Worm (Caenorhabditis elegans) whole organism, midembryonic: ENCODE data around the gene spl-2.

Experiments
- T22C8.4 ChIP-seq: fragments of 200-800 bp; sonication (Bioruptor generic); IDR thresholded peaks from 2 replicates; pipeline ENCODE4 v1.3.6; 2022; ENCODE audit warnings: missing genetic modification characterization, missing compliant biosample characterization
- cog-1 ChIP-seq: sonication (generic microtip); optimal IDR thresholded peaks from 2 replicates; lab custom pipeline; 2016; ENCODE audit warnings: missing genetic modification characterization, missing compliant biosample characterization
- flt-1 ChIP-seq: fragments of 200-800 bp; sonication (Bioruptor generic); IDR thresholded peaks from 2 replicates; pipeline ENCODE4 v1.3.6; 2022; ENCODE audit warnings: missing genetic modification characterization, missing compliant biosample characterization
- klf-2 ChIP-seq: fragments of 200-800 bp; sonication (Bioruptor generic); conservative IDR thresholded peaks from 2 replicates; pipeline ENCODE4 v1.3.6; 2022; ENCODE audit warnings: missing genetic modification reagents, missing genetic modification characterization, missing compliant biosample characterization
- med-1 ChIP-seq: sonication (generic microtip); optimal IDR thresholded peaks from 2 replicates; lab custom pipeline; 2017; ENCODE audit warnings: missing genetic modification characterization, mild to moderate bottlenecking, missing compliant biosample characterization, antibody characterized with exemption, missing genetic modification reagents; ENCODE audit not compliant: insufficient read depth
- ref-1 ChIP-seq: fragments of 200-800 bp; sonication (Bioruptor generic); conservative IDR thresholded peaks from 2 replicates; pipeline ENCODE4 v1.3.6; 2022; ENCODE audit warnings: missing genetic modification reagents, missing genetic modification characterization, missing compliant biosample characterization
- tab-1 ChIP-seq: fragments of 200-800 bp; sonication (Bioruptor generic); IDR thresholded peaks from 2 replicates; pipeline ENCODE4 v1.3.6; 2022; ENCODE audit warnings: missing genetic modification characterization, missing compliant biosample characterization
- ztf-23 ChIP-seq: fragments of 200-800 bp; sonication (Bioruptor generic); IDR thresholded peaks from 2 replicates; pipeline ENCODE4 v1.3.6; 2022; ENCODE audit warnings: missing genetic modification reagents, missing genetic modification characterization, missing compliant biosample characterization
- ztf-29 ChIP-seq: fragments of 200-800 bp; sonication (Bioruptor generic); IDR thresholded peaks from 2 replicates; pipeline ENCODE4 v1.3.6; 2022; ENCODE audit warnings: missing genetic modification reagents, missing genetic modification characterization, missing compliant biosample characterization

The spl-2 gene

DNA sequence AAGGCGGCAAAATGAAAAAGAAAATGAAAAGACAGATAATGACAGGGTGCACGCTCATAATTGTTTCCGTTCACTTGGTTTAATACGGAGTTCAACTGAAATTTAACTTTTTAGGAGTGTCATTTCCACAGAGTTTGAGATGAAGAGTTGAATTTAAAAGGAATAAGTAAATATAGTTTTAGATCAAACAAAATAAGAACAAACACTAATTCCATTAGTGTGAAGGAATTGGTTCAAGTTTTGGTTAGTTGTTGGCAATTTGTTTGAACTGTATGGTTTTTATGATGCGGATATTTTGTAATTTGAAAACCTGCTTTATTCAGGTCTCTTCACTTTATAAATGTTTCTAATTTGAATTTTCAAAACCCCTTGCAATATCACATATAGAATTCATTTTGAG, 10.0 kb upstream of the spl-2 start, which contains the start of gene B0222.15:
B0222.15 (minus strand) TSS at position 101 of the 400 bp plus-strand sequence.
- TF ChIP-seq klf-2 (GFP tag; lab: Robert Waterston, UW): no peak
- no peak for TF ChIP-seq ztf-23
- no peak for TF ChIP-seq med-1 (GFP tag; lab: Kevin White, UChicago)
- TF ChIP-seq cog-1 (tag; lab: Kevin White, UChicago): no peak
- TF ChIP-seq ref-1 (GFP tag; lab: Robert Waterston, UW): no peak
- TF ChIP-seq ztf-29 (GFP tag; lab: Robert Waterston, UW): no peak
- TF ChIP-seq flt-1 (GFP tag; lab: Robert Waterston, UW): no peak
- TF ChIP-seq T22C8.4 (GFP tag; lab: Robert Waterston, UW): no peak
- no peak for TF ChIP-seq tab-1 (GFP tag; lab: Robert Waterston, UW)

DNA sequence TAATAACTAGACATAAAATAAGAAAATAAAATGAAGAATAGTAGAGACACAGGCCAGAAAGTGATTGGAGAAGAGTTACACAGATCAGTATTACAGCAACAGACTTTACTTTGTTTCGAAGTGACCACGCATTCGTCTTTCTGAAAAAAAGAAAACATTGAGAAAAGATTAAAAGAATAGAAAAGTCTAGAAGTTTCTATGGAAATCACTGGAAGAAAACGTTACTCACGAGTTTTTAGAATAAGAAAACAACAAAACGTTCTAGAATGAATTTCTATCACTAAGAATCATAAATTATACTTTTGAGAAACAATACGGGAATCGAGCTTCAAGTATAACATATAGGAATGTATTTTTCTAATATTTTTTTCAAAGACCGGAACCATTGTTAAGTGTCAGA, 8.9 kb upstream of the spl-2 start:
- no peak for TF ChIP-seq ztf-29 (GFP tag; lab: Robert Waterston, UW)
- no peak for TF ChIP-seq tab-1 (GFP tag; lab: Robert Waterston, UW)

DNA sequence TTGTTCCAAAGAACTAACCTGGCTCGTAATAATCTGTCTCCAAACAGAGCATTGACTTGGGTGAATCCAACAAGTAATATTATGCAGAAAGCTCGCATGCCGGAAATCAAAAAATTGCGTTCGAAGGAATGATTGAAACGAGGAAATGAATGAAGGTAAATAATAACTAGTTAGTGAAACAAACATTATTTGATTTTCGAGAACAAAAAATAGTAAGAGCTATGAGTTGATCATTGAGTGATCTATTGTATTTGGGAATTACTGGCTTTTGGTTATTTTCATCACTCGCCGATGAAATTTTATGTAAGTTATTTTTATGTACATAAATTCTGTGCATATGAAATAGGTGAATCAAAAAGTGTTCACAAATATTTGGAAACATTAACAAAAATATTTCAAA, 8.1 kb upstream of the spl-2 start, which contains the start of gene B0222.5:
B0222.5 (minus strand) TSS at position 101 of the 400 bp plus-strand sequence.
- no peak for TF ChIP-seq ztf-29 (GFP tag; lab: Robert Waterston, UW)
- TF ChIP-seq cog-1 (tag; lab: Kevin White, UChicago): no peak
- no peak for TF ChIP-seq ref-1 (GFP tag; lab: Robert Waterston, UW)
- no peak for TF ChIP-seq T22C8.4 (GFP tag; lab: Robert Waterston, UW)
- TF ChIP-seq med-1 (GFP tag; lab: Kevin White, UChicago): no peak
- no peak for TF ChIP-seq klf-2 (GFP tag; lab: Robert Waterston, UW)
- no peak for TF ChIP-seq tab-1 (GFP tag; lab: Robert Waterston, UW)
- TF ChIP-seq ztf-23: no peak
- TF ChIP-seq flt-1 (GFP tag; lab: Robert Waterston, UW): no peak

DNA sequence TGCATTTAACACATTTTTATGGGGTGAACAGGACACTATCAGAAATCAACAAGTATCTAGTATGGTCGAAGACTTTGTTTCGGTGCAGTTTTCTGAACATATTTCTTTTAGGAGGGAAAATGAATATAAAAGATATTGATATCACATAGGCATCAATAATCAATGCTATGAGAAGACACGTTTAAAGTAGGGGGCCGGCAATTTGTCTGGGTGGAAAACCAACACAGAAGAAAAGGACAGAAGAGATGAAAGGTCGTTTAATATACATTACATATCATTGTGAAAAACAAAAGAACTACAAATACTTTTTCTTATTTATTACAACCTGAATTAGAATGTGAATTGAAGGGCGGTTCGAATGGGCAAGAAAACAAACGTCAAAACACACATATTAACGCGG, 5.6 kb upstream of the spl-2 start:
- TF ChIP-seq cog-1 (tag; lab: Kevin White, UChicago) (no peak), flt-1 (GFP tag; lab: Robert Waterston, UW) (no peak), ztf-29 (GFP tag; lab: Robert Waterston, UW) (no peak), ztf-23 (no peak), klf-2 (GFP tag; lab: Robert Waterston, UW) (no peak), T22C8.4 (GFP tag; lab: Robert Waterston, UW) (no peak), med-1 (GFP tag; lab: Kevin White, UChicago) (no peak), tab-1 (GFP tag; lab: Robert Waterston, UW) (no peak), ref-1 (GFP tag; lab: Robert Waterston, UW) (no peak)

ce11 chrV:9148151-9148550, 1.5 kb upstream of the spl-2 start:
- no peak for TF ChIP-seq cog-1 (tag; lab: Kevin White, UChicago)

DNA sequence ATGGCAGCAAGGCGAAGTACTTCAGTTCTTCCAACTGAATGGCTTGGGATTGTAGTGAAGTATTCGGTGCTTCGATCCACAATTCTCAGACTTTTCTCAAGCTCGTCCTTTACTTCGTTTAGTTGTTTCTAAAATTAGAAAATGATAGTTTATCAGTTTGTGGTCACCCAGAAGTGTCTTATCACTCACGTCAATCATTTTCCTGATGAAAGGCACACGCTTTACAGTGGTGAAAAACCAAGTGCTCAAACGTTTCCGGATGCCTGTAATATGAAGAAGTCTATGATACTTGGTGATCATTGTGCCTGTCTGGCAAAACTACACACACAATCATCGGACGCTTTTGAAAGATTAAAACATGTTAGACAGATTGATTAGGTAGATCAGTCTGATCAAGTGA, 503 bp downstream of the spl-2 start:
- TF ChIP-seq T22C8.4 (GFP tag; lab: Robert Waterston, UW) (no peak), tab-1 (GFP tag; lab: Robert Waterston, UW) (no peak), flt-1 (GFP tag; lab: Robert Waterston, UW) (no peak), ztf-29 (GFP tag; lab: Robert Waterston, UW) (no peak), ref-1 (GFP tag; lab: Robert Waterston, UW) (no peak), cog-1 (tag; lab: Kevin White, UChicago) (no peak), med-1 (GFP tag; lab: Kevin White, UChicago) (no peak), ztf-23 (no peak), klf-2 (GFP tag; lab: Robert Waterston, UW) (no peak)

ce11 chrV:9143896-9144295, 2.8 kb downstream of the spl-2 start:
- TF ChIP-seq flt-1 (GFP tag; lab: Robert Waterston, UW) (no peak), ztf-29 (GFP tag; lab: Robert Waterston, UW) (no peak), tab-1 (GFP tag; lab: Robert Waterston, UW) (no peak), ztf-23 (no peak)

DNA sequence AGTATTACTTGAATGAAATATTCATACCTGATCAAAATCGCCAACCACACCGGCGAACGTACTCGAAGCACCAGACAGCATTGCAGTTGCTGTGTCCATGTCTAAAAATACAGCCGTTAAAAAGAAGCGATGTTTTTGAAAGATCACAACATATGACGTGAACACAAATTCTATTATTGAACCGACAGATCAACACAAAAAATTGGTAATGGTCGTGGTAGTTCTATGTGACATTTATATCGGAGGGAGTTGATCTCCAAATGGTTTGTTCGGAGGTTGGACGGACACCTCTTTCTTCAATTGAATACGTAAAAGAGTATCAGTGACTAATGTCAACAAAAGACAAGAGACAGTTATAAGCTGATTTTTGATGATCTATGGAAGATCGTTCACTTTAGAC, 5.4 kb downstream of the spl-2 start, which contains the start of gene pitr-3:
pitr-3 (minus strand) TSS at position 101 of the 400 bp plus-strand sequence.
- TF ChIP-seq flt-1 (GFP tag; lab: Robert Waterston, UW): no peak
- no peak for TF ChIP-seq klf-2 (GFP tag; lab: Robert Waterston, UW)
- no peak for TF ChIP-seq ztf-23
- TF ChIP-seq ztf-29 (GFP tag; lab: Robert Waterston, UW): no peak
- no peak for TF ChIP-seq cog-1 (tag; lab: Kevin White, UChicago)
- TF ChIP-seq ref-1 (GFP tag; lab: Robert Waterston, UW): no peak
- no peak for TF ChIP-seq med-1 (GFP tag; lab: Kevin White, UChicago)
- no peak for TF ChIP-seq tab-1 (GFP tag; lab: Robert Waterston, UW)

- no peak for TF ChIP-seq ref-1 (GFP tag; lab: Robert Waterston, UW)
- TF ChIP-seq tab-1 (GFP tag; lab: Robert Waterston, UW): no peak
- no peak for TF ChIP-seq T22C8.4 (GFP tag; lab: Robert Waterston, UW)
- TF ChIP-seq klf-2 (GFP tag; lab: Robert Waterston, UW): no peak
- TF ChIP-seq ztf-23: no peak
- TF ChIP-seq ztf-29 (GFP tag; lab: Robert Waterston, UW): no peak
- no peak for TF ChIP-seq cog-1 (tag; lab: Kevin White, UChicago)
- no peak for TF ChIP-seq med-1 (GFP tag; lab: Kevin White, UChicago)
- no peak for TF ChIP-seq flt-1 (GFP tag; lab: Robert Waterston, UW)
Measured at ce11 chrV:9137618-9138017, 9.1 kb downstream of the spl-2 start, which contains the start of gene pitr-2. Gene pitr-2, minus strand, starts transcription at chrV:9137718.

DNA sequence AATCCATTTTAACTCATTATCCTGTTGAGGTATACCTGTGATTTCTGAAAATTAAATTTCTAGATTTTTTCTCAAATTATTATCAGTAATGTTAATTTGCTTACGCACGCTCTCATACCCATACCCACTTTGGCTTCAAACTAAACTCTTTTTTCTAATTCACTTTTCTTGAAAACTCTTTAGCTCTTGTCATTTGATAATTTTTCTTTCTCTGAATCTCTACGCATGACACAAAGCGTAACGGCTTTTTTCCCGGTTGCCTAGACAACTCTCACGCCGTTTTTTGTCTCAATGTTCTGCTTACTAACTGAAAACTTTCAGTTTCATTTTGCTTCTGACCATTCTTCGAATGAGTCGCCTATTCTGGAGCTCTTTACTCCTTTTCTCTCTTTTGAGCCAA, 12.7 kb downstream of the spl-2 start, which contains the start of gene B0222.1:
B0222.1 (plus strand) TSS at position 306 of the 400 bp plus-strand sequence.
- no peak for TF ChIP-seq cog-1 (tag; lab: Kevin White, UChicago)
- TF ChIP-seq ztf-29 (GFP tag; lab: Robert Waterston, UW): no peak
- no peak for TF ChIP-seq flt-1 (GFP tag; lab: Robert Waterston, UW)
- no peak for TF ChIP-seq med-1 (GFP tag; lab: Kevin White, UChicago)
- no peak for TF ChIP-seq ztf-23
- no peak for TF ChIP-seq T22C8.4 (GFP tag; lab: Robert Waterston, UW)
- no peak for TF ChIP-seq tab-1 (GFP tag; lab: Robert Waterston, UW)
- no peak for TF ChIP-seq klf-2 (GFP tag; lab: Robert Waterston, UW)
- no peak for TF ChIP-seq ref-1 (GFP tag; lab: Robert Waterston, UW)
